Fruit fly (Drosophila melanogaster) whole organism, embryonic: Measurements from ENCODE around the gene CG9733.
A peak's percentile ranks its signal among the peaks of the same experiment; 100 is the strongest.

ENCODE experiments used
- Atf-2 ChIP-seq: fragments of 200-800 bp; sonication (Bioruptor generic); optimal IDR thresholded peaks from 2 replicates; lab custom pipeline; 2016; ENCODE audit warnings: missing biosample characterization, missing genetic modification characterization
- BtbVII ChIP-seq: fragments of 200-800 bp; sonication (Bioruptor generic); optimal IDR thresholded peaks from 3 replicates; lab custom pipeline; 2017; ENCODE audit warnings: missing biosample characterization, mild to moderate bottlenecking, missing genetic modification characterization
- CG10979 ChIP-seq: fragments of 200-800 bp; sonication (Bioruptor generic); optimal IDR thresholded peaks from 2 replicates; lab custom pipeline; 2018; ENCODE audit warnings: missing biosample characterization, mild to moderate bottlenecking, missing genetic modification characterization, moderate library complexity
- CG1233 ChIP-seq: fragments of 200-800 bp; sonication (Bioruptor generic); optimal IDR thresholded peaks from 4 replicates; lab custom pipeline; 2018; ENCODE audit warnings: missing biosample characterization, mild to moderate bottlenecking, missing genetic modification characterization
- CG12769 ChIP-seq: fragments of 200-800 bp; sonication (Bioruptor generic); optimal IDR thresholded peaks from 2 replicates; lab custom pipeline; 2019; ENCODE audit warnings: missing biosample characterization, mild to moderate bottlenecking, missing genetic modification characterization, moderate library complexity
- CG13624 ChIP-seq: fragments of 200-800 bp; sonication (Bioruptor generic); optimal IDR thresholded peaks from 2 replicates; lab custom pipeline; 2016; ENCODE audit warnings: missing biosample characterization, missing genetic modification characterization
- CG13775 ChIP-seq: fragments of 200-800 bp; sonication (Bioruptor generic); optimal IDR thresholded peaks from 3 replicates; lab custom pipeline; 2017; ENCODE audit warnings: missing biosample characterization, mild to moderate bottlenecking, missing genetic modification characterization
- CG14441 ChIP-seq: fragments of 200-800 bp; sonication (Bioruptor generic); IDR thresholded peaks from 2 replicates; pipeline ENCODE4 v1.3.6; 2022; ENCODE audit warnings: missing biosample characterization, missing genetic modification characterization
- CG14860 ChIP-seq: fragments of 200-800 bp; sonication (Bioruptor generic); IDR thresholded peaks from 3 replicates; pipeline ENCODE4 v1.3.6; 2022; ENCODE audit warnings: missing biosample characterization, missing genetic modification characterization; ENCODE audit not compliant: partially characterized antibody
- CG15269 ChIP-seq: fragments of 200-800 bp; sonication (Bioruptor generic); optimal IDR thresholded peaks from 2 replicates; lab custom pipeline; 2018; ENCODE audit warnings: missing biosample characterization, mild to moderate bottlenecking, missing genetic modification characterization, moderate library complexity
- CG15514 ChIP-seq: fragments of 200-800 bp; sonication (Bioruptor generic); optimal IDR thresholded peaks from 3 replicates; lab custom pipeline; 2017; ENCODE audit warnings: missing biosample characterization, missing genetic modification characterization, mild to moderate bottlenecking, moderate library complexity, missing genetic modification reagents
- CG17359 ChIP-seq: fragments of 200-800 bp; sonication (Bioruptor generic); optimal IDR thresholded peaks from 3 replicates; lab custom pipeline; 2018; ENCODE audit warnings: missing biosample characterization, mild to moderate bottlenecking, missing genetic modification characterization, moderate library complexity
- CG2712 ChIP-seq: fragments of 200-800 bp; optimal IDR thresholded peaks from 3 replicates; lab custom pipeline; 2019; ENCODE audit warnings: missing biosample characterization, mild to moderate bottlenecking, missing genetic modification characterization, moderate library complexity
- CG2875 ChIP-seq: fragments of 200-800 bp; sonication (Bioruptor generic); optimal IDR thresholded peaks from 2 replicates; lab custom pipeline; 2017; ENCODE audit warnings: missing biosample characterization, mild to moderate bottlenecking, missing genetic modification characterization, missing genetic modification reagents
- CG30403 ChIP-seq: fragments of 200-800 bp; sonication (Bioruptor generic); optimal IDR thresholded peaks from 3 replicates; lab custom pipeline; 2016; ENCODE audit warnings: missing biosample characterization, missing genetic modification characterization
- CG31224 ChIP-seq: fragments of 200-800 bp; sonication (Bioruptor generic); IDR thresholded peaks from 2 replicates; pipeline ENCODE4 v1.3.6; 2022; ENCODE audit warnings: missing biosample characterization, missing genetic modification characterization
- CG6791 ChIP-seq: fragments of 200-800 bp; sonication (Bioruptor generic); IDR thresholded peaks from 3 replicates; pipeline ENCODE4 v1.3.6; 2022; ENCODE audit warnings: missing biosample characterization, missing genetic modification characterization; ENCODE audit not compliant: partially characterized antibody
- CG7271 ChIP-seq: fragments of 200-800 bp; sonication (Bioruptor generic); optimal IDR thresholded peaks from 2 replicates; lab custom pipeline; 2018; ENCODE audit warnings: missing biosample characterization, mild to moderate bottlenecking, missing genetic modification characterization, moderate library complexity
- CG8388 ChIP-seq: fragments of 200-800 bp; sonication (Bioruptor generic); optimal IDR thresholded peaks from 2 replicates; lab custom pipeline; 2019; ENCODE audit warnings: missing biosample characterization, mild to moderate bottlenecking, missing genetic modification characterization, moderate library complexity
- D19A ChIP-seq: fragments of 200-800 bp; optimal IDR thresholded peaks from 3 replicates; lab custom pipeline; 2019; ENCODE audit warnings: missing biosample characterization, mild to moderate bottlenecking, missing genetic modification characterization, moderate library complexity
- Drgx ChIP-seq: fragments of 200-800 bp; sonication (Bioruptor generic); IDR thresholded peaks from 2 replicates; pipeline ENCODE4 v1.3.6; 2022; ENCODE audit warnings: missing biosample characterization, missing genetic modification characterization
- E2f2 ChIP-seq: fragments of 200-800 bp; sonication (Bioruptor generic); IDR thresholded peaks from 2 replicates; pipeline ENCODE4 v1.3.6; 2022; ENCODE audit warnings: missing biosample characterization, missing genetic modification characterization
- HLH54F ChIP-seq: fragments of 200-800 bp; sonication (Bioruptor generic); optimal IDR thresholded peaks from 3 replicates; lab custom pipeline; 2016; ENCODE audit warnings: missing biosample characterization, missing genetic modification characterization
- Hmx ChIP-seq: fragments of 200-800 bp; sonication (Bioruptor generic); optimal IDR thresholded peaks from 2 replicates; lab custom pipeline; 2016; ENCODE audit warnings: missing biosample characterization, missing genetic modification characterization
- Hr78 ChIP-seq, 2 experiments: fragments of 200-800 bp in 1 of 2; fragments of >200 bp in 1 of 2; sonication (Bioruptor generic) in 1 of 2; optimal IDR thresholded peaks; 2 replicates each; lab custom pipeline; 2017 to 2019; ENCODE audit warnings: missing biosample characterization in 2 of 2, missing genetic modification characterization in 2 of 2, mild to moderate bottlenecking in 1 of 2, moderate library complexity in 1 of 2
- Lim3 ChIP-seq: fragments of 200-800 bp; sonication (Bioruptor generic); IDR thresholded peaks from 2 replicates; pipeline ENCODE4 v1.3.6; 2022; ENCODE audit warnings: missing biosample characterization, missing genetic modification characterization
- Med ChIP-seq: fragments of 200-800 bp; sonication (Bioruptor generic); peaks from one replicate; lab custom pipeline; 2016; ENCODE audit warnings: missing biosample characterization, missing genetic modification characterization, mild to moderate bottlenecking, inconsistent platforms, moderate library complexity
- Mrtf ChIP-seq: fragments of 200-800 bp; sonication (Bioruptor generic); IDR thresholded peaks from 3 replicates; pipeline ENCODE4 v1.3.6; 2022; ENCODE audit warnings: missing biosample characterization, missing genetic modification characterization
- Nf-YC ChIP-seq: fragments of 200-800 bp; optimal IDR thresholded peaks from 3 replicates; lab custom pipeline; 2019; ENCODE audit warnings: missing biosample characterization, mild to moderate bottlenecking, missing genetic modification characterization, moderate library complexity
- Optix ChIP-seq: fragments of 200-800 bp; sonication (Bioruptor generic); IDR thresholded peaks from 3 replicates; pipeline ENCODE4 v1.3.6; 2022; ENCODE audit warnings: missing biosample characterization, missing genetic modification characterization
- Poxn ChIP-seq: fragments of 200-800 bp; sonication (Bioruptor generic); IDR thresholded peaks from 2 replicates; pipeline ENCODE4 v1.3.6; 2022; ENCODE audit warnings: missing biosample characterization, missing genetic modification characterization
- Sox102F ChIP-seq: fragments of 200-800 bp; sonication (Bioruptor generic); optimal IDR thresholded peaks from 2 replicates; lab custom pipeline; 2018; ENCODE audit warnings: missing biosample characterization, mild to moderate bottlenecking, missing genetic modification characterization, moderate library complexity
- Taf1 ChIP-seq: fragments of 200-800 bp; sonication (Bioruptor generic); IDR thresholded peaks from 2 replicates; pipeline ENCODE4 v1.3.6; 2022; ENCODE audit warnings: missing biosample characterization, missing genetic modification characterization
- al ChIP-seq: fragments of 200-800 bp; sonication (Bioruptor generic); IDR thresholded peaks from 2 replicates; pipeline ENCODE4 v1.3.6; 2022; ENCODE audit warnings: missing biosample characterization, missing genetic modification characterization
- crol ChIP-seq: fragments of 200-800 bp; sonication (Bioruptor generic); IDR thresholded peaks from 2 replicates; pipeline ENCODE4 v1.3.6; 2022; ENCODE audit warnings: missing biosample characterization, missing genetic modification characterization
- dysf ChIP-seq: fragments of 200-800 bp; sonication (Bioruptor generic); IDR thresholded peaks from 3 replicates; pipeline ENCODE4 v1.3.6; 2022; ENCODE audit warnings: missing biosample characterization, missing genetic modification characterization
- emc ChIP-seq: fragments of 200-800 bp; sonication (Bioruptor generic); optimal IDR thresholded peaks from 2 replicates; lab custom pipeline; 2016; ENCODE audit warnings: missing biosample characterization, missing genetic modification characterization
- esg ChIP-seq: fragments of 200-800 bp; sonication (Bioruptor generic); conservative IDR thresholded peaks from 2 replicates; pipeline ENCODE4 v1.3.6; 2022; ENCODE audit warnings: missing biosample characterization, missing genetic modification characterization
- ind ChIP-seq: fragments of 200-800 bp; sonication (Bioruptor generic); optimal IDR thresholded peaks from 3 replicates; lab custom pipeline; 2016; ENCODE audit warnings: missing biosample characterization, missing genetic modification characterization
- luna ChIP-seq: fragments of 200-800 bp; sonication (Bioruptor generic); optimal IDR thresholded peaks from 2 replicates; lab custom pipeline; 2016; ENCODE audit warnings: missing biosample characterization, missing genetic modification characterization
- mam ChIP-seq: fragments of 200-800 bp; sonication (Bioruptor generic); optimal IDR thresholded peaks from 3 replicates; lab custom pipeline; 2016; ENCODE audit warnings: missing biosample characterization, missing genetic modification characterization
- pan ChIP-seq, 4 experiments: fragments of >200 bp in 3 of 4; fragments of 200-800 bp in 1 of 4; sonication (Bioruptor generic) in 1 of 4; optimal IDR thresholded peaks in 3 of 4; IDR thresholded peaks in 1 of 4; 2 replicates each; pipeline versions ENCODE4 v1.3.6 to Lab custom; 2017 to 2022; ENCODE audit warnings: missing biosample characterization in 2 of 4, missing genetic modification characterization in 2 of 4, mixed read lengths in 1 of 4
- peb ChIP-seq: fragments of 200-800 bp; sonication (Bioruptor generic); IDR thresholded peaks from 2 replicates; pipeline ENCODE4 v1.3.6; 2022; ENCODE audit warnings: missing biosample characterization, missing genetic modification characterization
- phol ChIP-seq: fragments of 200-800 bp; sonication (Bioruptor generic); optimal IDR thresholded peaks from 3 replicates; lab custom pipeline; 2018; ENCODE audit warnings: missing biosample characterization, mild to moderate bottlenecking, missing genetic modification characterization, moderate library complexity
- sens ChIP-seq: fragments of 200-800 bp; sonication (Bioruptor generic); peaks from one replicate; lab custom pipeline; 2016; ENCODE audit warnings: missing biosample characterization, missing genetic modification characterization
- slbo ChIP-seq: fragments of 200-800 bp; sonication (Bioruptor generic); IDR thresholded peaks from 2 replicates; pipeline ENCODE4 v1.3.6; 2022; ENCODE audit warnings: missing biosample characterization, missing genetic modification characterization
- so ChIP-seq: fragments of 200-800 bp; sonication (Bioruptor generic); IDR thresholded peaks from 3 replicates; pipeline ENCODE4 v1.3.6; 2022; ENCODE audit warnings: missing biosample characterization, missing genetic modification characterization
- sob ChIP-seq: fragments of 200-800 bp; sonication (Bioruptor generic); IDR thresholded peaks from 2 replicates; pipeline ENCODE4 v1.3.6; 2022; ENCODE audit warnings: missing biosample characterization, missing genetic modification characterization
- wek ChIP-seq: fragments of 200-800 bp; sonication (Bioruptor generic); optimal IDR thresholded peaks from 3 replicates; lab custom pipeline; 2018; ENCODE audit warnings: missing biosample characterization, mild to moderate bottlenecking, missing genetic modification characterization, moderate library complexity
- zfh1 ChIP-seq: fragments of 200-800 bp; sonication (Bioruptor generic); IDR thresholded peaks from 3 replicates; pipeline ENCODE4 v1.3.6; 2022; ENCODE audit warnings: missing biosample characterization, missing genetic modification characterization

CG9733 gene

DNA sequence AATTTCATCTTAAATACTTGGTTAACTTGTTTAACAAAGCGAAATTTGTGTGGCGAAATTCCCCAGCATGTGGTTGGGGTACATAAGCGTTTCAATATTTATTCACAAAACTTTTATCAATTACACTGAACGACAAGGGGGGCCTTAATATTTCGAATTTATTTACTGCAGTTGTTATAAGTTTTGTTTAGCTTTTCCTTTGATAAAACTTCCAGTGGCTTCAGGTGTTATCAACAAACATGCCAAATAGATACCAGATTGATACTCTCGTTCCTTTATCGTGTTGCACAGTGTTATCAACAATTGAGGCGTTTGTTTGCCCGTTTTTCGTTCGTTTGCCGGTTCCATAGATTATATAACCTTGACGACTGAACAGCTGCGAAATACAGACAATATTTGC is 33.8 kb upstream of the CG9733 start (continued):
- TF ChIP-seq Drgx (GFP tag; lab: Robert Waterston, UW) (peak; percentile 42), sob (GFP tag; lab: Robert Waterston, UW) (peak; percentile 47; the same call in 1 of the 2 replicates), Sox102F (GFP tag; lab: Kevin White, UChicago) (peak; percentile 23), mam (peak; percentile 21), slbo (GFP tag; lab: Robert Waterston, UW) (peak; percentile 52), CG15514 (peak; percentile 17), Taf1 (GFP tag; lab: Robert Waterston, UW) (no peak), Lim3 (GFP tag; lab: Robert Waterston, UW) (no peak), so (GFP tag; lab: Robert Waterston, UW) (no peak), Hr78 (GFP tag; optimal IDR thresholded peaks at IDR 0.05; lab: Kevin White, UChicago) (no peak), CG31224 (GFP tag; lab: Robert Waterston, UW) (0 out of 2 replicates have a peak, but pooled peaks have one; percentile 8), Nf-YC (no peak), crol (no peak), CG8388 (GFP tag; lab: Kevin White, UChicago) (peak; percentile 2), CG12769 (peak; percentile 4), Hmx (GFP tag; lab: Kevin White, UChicago) (no peak), wek (no peak), peb (GFP tag; lab: Robert Waterston, UW) (no peak), luna (GFP tag; lab: Kevin White, UChicago) (no peak), CG13775 (GFP tag; lab: Kevin White, UChicago) (no peak), esg (GFP tag; lab: Robert Waterston, UW) (no peak), CG2875 (GFP tag; lab: Kevin White, UChicago) (no peak), CG30403 (GFP tag; lab: Kevin White, UChicago) (peak; percentile 23), sens (peak; percentile 86), CG13624 (GFP tag; lab: Kevin White, UChicago) (no peak), CG14441 (GFP tag; lab: Robert Waterston, UW) (0 out of 2 replicates have a peak, but pooled peaks have one; percentile 12), CG6791 (GFP tag; lab: Robert Waterston, UW) (no peak), dysf (GFP tag; lab: Robert Waterston, UW) (0 out of 3 replicates have a peak, but pooled peaks have one; percentile 15), pan (optimal IDR thresholded peaks at IDR 0.05; lab: Kevin White, UChicago) (no peak), pan (GFP tag; optimal IDR thresholded peaks at IDR 0.05 in 1 of 2, IDR thresholded peaks at IDR 0.05 in 1 of 2) (peak in 1 of 2 experiments; percentile 24), phol (peak; percentile 12), CG1233 (GFP tag; lab: Kevin White, UChicago) (no peak), emc (GFP tag; lab: Kevin White, UChicago) (no peak), zfh1 (GFP tag; lab: Robert Waterston, UW) (peak; percentile 63), CG7271 (tag; lab: Kevin White, UChicago) (no peak), CG14860 (GFP tag; lab: Robert Waterston, UW) (no peak), BtbVII (GFP tag; lab: Kevin White, UChicago) (peak; percentile 22), CG10979 (tag; lab: Kevin White, UChicago) (peak; percentile 24), CG17359 (tag; lab: Kevin White, UChicago) (peak; percentile 17), Poxn (GFP tag; lab: Robert Waterston, UW) (0 out of 2 replicates have a peak, but pooled peaks have one; percentile 49), Atf-2 (no peak), Med (GFP tag; lab: Kevin White, UChicago) (peak; percentile 89), ind (GFP tag; lab: Kevin White, UChicago) (peak; percentile 17), CG15269 (tag; lab: Kevin White, UChicago) (peak; percentile 25), al (GFP tag; lab: Robert Waterston, UW) (peak; percentile 36; the same call in 1 of the 2 replicates), Mrtf (GFP tag; lab: Robert Waterston, UW) (no peak), E2f2 (no peak), Optix (GFP tag; lab: Robert Waterston, UW) (0 out of 3 replicates have a peak, but pooled peaks have one; percentile 8), D19A (tag; lab: Kevin White, UChicago) (no peak), HLH54F (peak; percentile 32), CG2712 (tag; lab: Kevin White, UChicago) (peak; percentile 31)
